Fruit fly (Drosophila melanogaster) whole organism, pupa: ENCODE measurements around the gene ClC-c.

Experiments used
- CG12605 ChIP-seq: fragments of 200-800 bp; sonication (Bioruptor generic); IDR thresholded peaks from 2 replicates; pipeline ENCODE4 v1.3.6; 2022; ENCODE audit warnings: missing biosample characterization, missing genetic modification characterization
- CG15710 ChIP-seq: fragments of 200-800 bp; sonication (Bioruptor generic); optimal IDR thresholded peaks from 2 replicates; lab custom pipeline; 2018; ENCODE audit warnings: missing biosample characterization, mild to moderate bottlenecking, missing genetic modification characterization, moderate library complexity
- CG17806 ChIP-seq: fragments of 200-800 bp; sonication (Bioruptor generic); optimal IDR thresholded peaks from 2 replicates; lab custom pipeline; 2018; ENCODE audit warnings: missing biosample characterization, mild to moderate bottlenecking, missing genetic modification characterization, moderate library complexity
- CG32121 ChIP-seq: fragments of 200-800 bp; sonication (Bioruptor generic); IDR thresholded peaks from 2 replicates; pipeline ENCODE4 v1.3.6; 2022; ENCODE audit warnings: missing biosample characterization, missing genetic modification characterization
- CG8301 ChIP-seq: fragments of 200-800 bp; sonication (Bioruptor generic); optimal IDR thresholded peaks from 2 replicates; lab custom pipeline; 2018; ENCODE audit warnings: missing biosample characterization, mild to moderate bottlenecking, missing genetic modification characterization
- D1 ChIP-seq: fragments of 200-800 bp; sonication (Bioruptor generic); optimal IDR thresholded peaks from 2 replicates; lab custom pipeline; 2018; ENCODE audit warnings: missing biosample characterization, mild to moderate bottlenecking, missing genetic modification characterization, moderate library complexity
- EcR ChIP-seq: fragments of 200-800 bp; sonication (Bioruptor generic); optimal IDR thresholded peaks from 3 replicates; lab custom pipeline; 2019; ENCODE audit warnings: missing biosample characterization, missing genetic modification characterization, mild to moderate bottlenecking, moderate library complexity, missing genetic modification reagents
- rn ChIP-seq: fragments of 200-800 bp; sonication (Bioruptor generic); IDR thresholded peaks from 2 replicates; pipeline ENCODE4 v1.3.6; 2022; ENCODE audit warnings: missing biosample characterization, missing genetic modification characterization

- TF ChIP-seq rn: no peak
- TF ChIP-seq CG15710 (tag; lab: Kevin White, UChicago): no peak
- no peak for TF ChIP-seq CG8301 (tag; lab: Kevin White, UChicago)
- TF ChIP-seq EcR: no peak
- no peak for TF ChIP-seq CG12605 (GFP tag; lab: Robert Waterston, UW)
- no peak for TF ChIP-seq CG17806 (tag; lab: Kevin White, UChicago)
- no peak for TF ChIP-seq CG32121 (GFP tag; lab: Robert Waterston, UW)
- TF ChIP-seq D1 (tag; lab: Kevin White, UChicago): no peak
These were observed 9.8 kb downstream of the ClC-c start, which contains the start of gene IleRS-m for dm6 chr3L:16100059-16100458.
